Worm (Caenorhabditis elegans) whole organism, mixed stage, embryonic: Measurements from ENCODE around the gene sta-1.
"Not testable (repeated sequence)": the region's sequence is repeated elsewhere in the genome, so short reads cannot be mapped to it uniquely, and the experiment has no call there.

Experiments used
- blmp-1 ChIP-seq: fragments of 150-350 bp; optimal IDR thresholded peaks from 2 replicates; lab custom pipeline; 2014; ENCODE audit warnings: missing biosample characterization, missing genetic modification characterization
- cnd-1 ChIP-seq: fragments of 200-800 bp; sonication (Bioruptor generic); optimal IDR thresholded peaks from 2 replicates; lab custom pipeline; 2018; ENCODE audit warnings: mild to moderate bottlenecking, missing genetic modification characterization, missing compliant biosample characterization
- elt-3 ChIP-seq: fragments of 150-350 bp; optimal IDR thresholded peaks from 2 replicates; lab custom pipeline; 2014; ENCODE audit warnings: missing biosample characterization, missing genetic modification characterization
- lin-13 ChIP-seq: fragments of 150-350 bp; optimal IDR thresholded peaks from 2 replicates; lab custom pipeline; 2014; ENCODE audit warnings: missing biosample characterization, missing genetic modification characterization
- lsy-2 ChIP-seq: fragments of 150-350 bp; optimal IDR thresholded peaks from 2 replicates; lab custom pipeline; 2014; ENCODE audit warnings: missing biosample characterization, missing genetic modification characterization
- nhr-12 ChIP-seq: fragments of 150-350 bp; optimal IDR thresholded peaks from 2 replicates; lab custom pipeline; 2014; ENCODE audit warnings: missing biosample characterization, missing genetic modification characterization
- nhr-237 ChIP-seq: fragments of 150-350 bp; optimal IDR thresholded peaks from 2 replicates; lab custom pipeline; 2014; ENCODE audit warnings: missing biosample characterization, missing genetic modification characterization
- snpc-4 ChIP-seq: fragments of 150-350 bp; optimal IDR thresholded peaks from 2 replicates; lab custom pipeline; 2014; ENCODE audit warnings: missing biosample characterization, missing genetic modification characterization
- sptf-1 ChIP-seq: sonication (generic microtip); optimal IDR thresholded peaks from 2 replicates; lab custom pipeline; 2017; ENCODE audit warnings: mild to moderate bottlenecking, missing genetic modification characterization, moderate library complexity, missing compliant biosample characterization
- unc-62 ChIP-seq: fragments of 150-350 bp; optimal IDR thresholded peaks from 2 replicates; lab custom pipeline; 2014; ENCODE audit warnings: missing biosample characterization, missing genetic modification reagents, missing genetic modification characterization
- ztf-11 ChIP-seq: fragments of 150-350 bp; optimal IDR thresholded peaks from 2 replicates; lab custom pipeline; 2014; ENCODE audit warnings: missing biosample characterization, missing genetic modification characterization

ce11 chrIV:16625909-16626308, 38.2 kb upstream of the sta-1 start, which contains the start of gene fip-7:
- not testable (repeated sequence) for TF ChIP-seq sptf-1 (tag; lab: Kevin White, UChicago); cnd-1 (tag; lab: Kevin White, UChicago); lsy-2 (tag; lab: Kevin White, UChicago); nhr-237 (tag; lab: Kevin White, UChicago); nhr-12 (tag; lab: Kevin White, UChicago); snpc-4 (tag; lab: Kevin White, UChicago); lin-13 (tag; lab: Kevin White, UChicago); ztf-11 (tag; lab: Kevin White, UChicago); unc-62; elt-3 (tag; lab: Kevin White, UChicago); blmp-1
